Worm (Caenorhabditis elegans) whole organism, L4/young adult: Measurements from ENCODE around the gene srd-17.

ENCODE experiments used
- W03F9.2 ChIP-seq: fragments of 150-350 bp; optimal IDR thresholded peaks from 2 replicates; lab custom pipeline; 2014; ENCODE audit warnings: missing biosample characterization, missing genetic modification characterization
- him-1 ChIP-seq: sonication (generic microtip); optimal IDR thresholded peaks from 2 replicates; lab custom pipeline; 2016; ENCODE audit warnings: missing genotype, missing genetic modification reagents, missing genetic modification characterization, missing compliant biosample characterization

DNA sequence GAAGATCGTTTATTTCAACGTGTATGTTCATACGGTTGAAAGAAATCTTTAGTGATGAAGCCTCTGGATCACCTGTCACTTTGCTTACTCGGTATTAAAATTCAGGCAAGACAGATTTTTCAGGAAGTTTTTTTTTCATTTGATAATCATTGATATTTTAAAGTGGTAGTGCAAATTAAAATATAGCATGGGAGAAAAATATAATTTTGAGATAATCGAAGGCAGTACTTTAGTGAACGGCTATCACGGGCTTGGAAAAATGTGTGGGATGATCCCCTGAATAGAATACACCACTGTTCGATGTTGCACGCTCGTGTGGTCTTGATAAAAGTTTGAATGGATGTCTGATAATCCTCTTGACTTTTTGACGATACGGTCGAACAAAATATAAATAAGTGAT, 5.1 kb downstream of the srd-17 start:
- TF ChIP-seq him-1: no peak
- TF ChIP-seq W03F9.2 (tag; lab: Kevin White, UChicago): no peak
